Worm (Caenorhabditis elegans) whole organism, midembryonic: Measurements from ENCODE around the gene strm-1.

Experiments used
- med-1 ChIP-seq: sonication (generic microtip); optimal IDR thresholded peaks from 2 replicates; lab custom pipeline; 2017; ENCODE audit warnings: missing genetic modification characterization, mild to moderate bottlenecking, missing compliant biosample characterization, antibody characterized with exemption, missing genetic modification reagents; ENCODE audit not compliant: insufficient read depth
- ref-1 ChIP-seq: fragments of 200-800 bp; sonication (Bioruptor generic); conservative IDR thresholded peaks from 2 replicates; pipeline ENCODE4 v1.3.6; 2022; ENCODE audit warnings: missing genetic modification reagents, missing genetic modification characterization, missing compliant biosample characterization
- tab-1 ChIP-seq: fragments of 200-800 bp; sonication (Bioruptor generic); IDR thresholded peaks from 2 replicates; pipeline ENCODE4 v1.3.6; 2022; ENCODE audit warnings: missing genetic modification characterization, missing compliant biosample characterization
- ztf-23 ChIP-seq: fragments of 200-800 bp; sonication (Bioruptor generic); IDR thresholded peaks from 2 replicates; pipeline ENCODE4 v1.3.6; 2022; ENCODE audit warnings: missing genetic modification reagents, missing genetic modification characterization, missing compliant biosample characterization
- ztf-29 ChIP-seq: fragments of 200-800 bp; sonication (Bioruptor generic); IDR thresholded peaks from 2 replicates; pipeline ENCODE4 v1.3.6; 2022; ENCODE audit warnings: missing genetic modification reagents, missing genetic modification characterization, missing compliant biosample characterization

ce11 chrIII:2384364-2384763 is 17.5 kb upstream of the strm-1 start:
- no peak for TF ChIP-seq ztf-29 (GFP tag; lab: Robert Waterston, UW)
- no peak for TF ChIP-seq tab-1 (GFP tag; lab: Robert Waterston, UW)
- no peak for TF ChIP-seq ztf-23
- TF ChIP-seq med-1 (GFP tag; lab: Kevin White, UChicago) = no peak
- TF ChIP-seq ref-1 (GFP tag; lab: Robert Waterston, UW) = no peak
